Fruit fly (Drosophila melanogaster) whole organism, adult: ENCODE results near the gene CG32986.

Source experiments
- CG11617 ChIP-seq: fragments of 200-800 bp; sonication (Bioruptor generic); optimal IDR thresholded peaks from 2 replicates; lab custom pipeline; 2017; ENCODE audit warnings: mild to moderate bottlenecking, missing biosample characterization, missing genetic modification reagents, missing genetic modification characterization
- CG12768 ChIP-seq: fragments of 200-800 bp; sonication (Bioruptor generic); optimal IDR thresholded peaks from 2 replicates; lab custom pipeline; 2017; ENCODE audit warnings: missing biosample characterization, missing genetic modification characterization, mild to moderate bottlenecking, moderate library complexity, missing genetic modification reagents
- CG14711 ChIP-seq: fragments of 200-800 bp; sonication (Bioruptor generic); optimal IDR thresholded peaks from 2 replicates; lab custom pipeline; 2018; ENCODE audit warnings: missing biosample characterization, mild to moderate bottlenecking, missing genetic modification characterization, moderate library complexity
- CG1620 ChIP-seq: fragments of 200-800 bp; sonication (Bioruptor generic); optimal IDR thresholded peaks from 2 replicates; lab custom pipeline; 2016; ENCODE audit warnings: missing biosample characterization, missing genetic modification characterization
- CG33017 ChIP-seq: fragments of 200-800 bp; sonication (Bioruptor generic); optimal IDR thresholded peaks from 2 replicates; lab custom pipeline; 2018; ENCODE audit warnings: missing biosample characterization, mild to moderate bottlenecking, missing genetic modification characterization, moderate library complexity
- CG5204 ChIP-seq: fragments of 200-800 bp; sonication (Bioruptor generic); optimal IDR thresholded peaks from 2 replicates; lab custom pipeline; 2016; ENCODE audit warnings: missing biosample characterization, missing genetic modification characterization
- CG7045 ChIP-seq: fragments of 200-800 bp; sonication (Bioruptor generic); optimal IDR thresholded peaks from 2 replicates; lab custom pipeline; 2017; ENCODE audit warnings: missing biosample characterization, mild to moderate bottlenecking, missing genetic modification characterization
- CG7101 ChIP-seq: fragments of 200-800 bp; sonication (Bioruptor generic); optimal IDR thresholded peaks from 2 replicates; lab custom pipeline; 2018; ENCODE audit warnings: missing biosample characterization, mild to moderate bottlenecking, missing genetic modification characterization, moderate library complexity
- Clk ChIP-seq: fragments of 200-800 bp; sonication (Bioruptor generic); optimal IDR thresholded peaks from 2 replicates; lab custom pipeline; 2017; ENCODE audit warnings: missing biosample characterization, missing genetic modification characterization
- Crg-1 ChIP-seq: fragments of 200-800 bp; sonication (Bioruptor generic); optimal IDR thresholded peaks from 2 replicates; lab custom pipeline; 2016; ENCODE audit warnings: missing biosample characterization, missing genetic modification characterization
- Hr96 ChIP-seq: fragments of 200-800 bp; sonication (Bioruptor generic); optimal IDR thresholded peaks from 2 replicates; lab custom pipeline; 2016; ENCODE audit warnings: missing biosample characterization, missing genetic modification characterization
- Mnt ChIP-seq: fragments of 200-800 bp; sonication (Bioruptor generic); optimal IDR thresholded peaks from 2 replicates; lab custom pipeline; 2016; ENCODE audit warnings: missing biosample characterization, mild to moderate bottlenecking, missing genetic modification characterization
- bab1 ChIP-seq: fragments of 200-800 bp; sonication (Bioruptor generic); optimal IDR thresholded peaks from 3 replicates; lab custom pipeline; 2019; ENCODE audit warnings: missing biosample characterization, mild to moderate bottlenecking, missing genetic modification characterization, moderate library complexity
- cic ChIP-seq: fragments of 200-800 bp; sonication (Bioruptor generic); optimal IDR thresholded peaks from 2 replicates; lab custom pipeline; 2017; ENCODE audit warnings: missing biosample characterization, mild to moderate bottlenecking, missing genetic modification characterization, moderate library complexity
- cnc ChIP-seq, 2 experiments: fragments of >200 bp; optimal IDR thresholded peaks; 2 replicates each; lab custom pipeline; 2017
- kay ChIP-seq: fragments of 200-800 bp; sonication (Bioruptor generic); peaks from one replicate; lab custom pipeline; 2016; ENCODE audit warnings: missing biosample characterization, missing genetic modification characterization, borderline replicate concordance
- ovo ChIP-seq: fragments of 200-800 bp; sonication (Bioruptor generic); optimal IDR thresholded peaks from 2 replicates; lab custom pipeline; 2016; ENCODE audit warnings: missing biosample characterization, missing genetic modification characterization
- pad ChIP-seq: fragments of 200-800 bp; sonication (Bioruptor generic); optimal IDR thresholded peaks from 3 replicates; lab custom pipeline; 2017; ENCODE audit warnings: missing biosample characterization, missing genetic modification characterization, mild to moderate bottlenecking, moderate library complexity, missing genetic modification reagents
- tj ChIP-seq: fragments of 200-800 bp; sonication (Bioruptor generic); optimal IDR thresholded peaks from 3 replicates; lab custom pipeline; 2017; ENCODE audit warnings: missing biosample characterization, mild to moderate bottlenecking, missing genetic modification characterization, moderate library complexity
- toe ChIP-seq: fragments of 200-800 bp; sonication (Bioruptor generic); optimal IDR thresholded peaks from 2 replicates; lab custom pipeline; 2016; ENCODE audit warnings: missing biosample characterization, missing genetic modification characterization

Gene CG32986

DNA sequence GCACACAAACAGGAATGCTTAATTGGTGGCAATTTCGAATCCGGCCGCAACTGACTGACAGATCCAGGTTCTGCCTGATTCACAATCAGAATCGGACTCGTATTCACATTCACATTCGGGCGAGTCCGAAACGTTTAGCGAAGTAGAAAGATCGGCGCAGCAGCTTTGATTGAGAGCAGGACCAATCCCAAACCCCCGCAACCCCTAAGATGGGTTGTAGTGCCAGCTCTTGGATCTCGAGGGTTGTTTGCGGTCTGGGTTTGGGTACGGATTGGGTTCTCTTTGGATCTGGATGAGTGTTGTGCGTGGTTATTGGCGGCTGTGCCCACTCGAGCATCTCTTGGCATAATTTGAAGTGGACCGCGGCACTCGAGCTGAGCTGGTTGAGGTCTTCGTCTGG, 17.9 kb upstream of the CG32986 start:
- no peak for TF ChIP-seq CG7101
- no peak for TF ChIP-seq Mnt (GFP tag; lab: Kevin White, UChicago)
- TF ChIP-seq ovo (GFP tag; lab: Kevin White, UChicago) = no peak

DNA sequence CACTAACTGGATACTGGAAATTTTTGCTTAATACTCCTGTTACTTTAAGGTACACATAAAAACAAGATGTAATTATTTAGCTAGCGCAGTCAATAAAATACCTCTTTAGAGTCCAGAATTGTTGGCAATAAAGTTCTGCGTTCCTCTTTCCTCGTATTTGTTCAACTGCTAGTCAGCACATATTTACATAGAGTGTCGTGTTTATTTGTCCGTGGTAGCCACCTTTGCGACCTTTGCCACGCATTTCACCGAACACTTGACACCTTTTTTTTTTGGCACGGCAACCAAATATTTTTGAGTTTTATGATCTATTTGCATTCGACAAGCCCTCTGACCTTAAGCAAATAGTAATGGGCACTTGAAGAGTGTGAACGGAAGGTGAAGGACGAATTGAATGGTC, 16.6 kb upstream of the CG32986 start:
- TF ChIP-seq Clk (no peak), CG11617 (no peak), CG33017 (tag; lab: Kevin White, UChicago) (no peak), tj (no peak), ovo (GFP tag; lab: Kevin White, UChicago) (no peak), cic (no peak), toe (GFP tag; lab: Kevin White, UChicago) (no peak), CG5204 (GFP tag; lab: Kevin White, UChicago) (no peak)

DNA sequence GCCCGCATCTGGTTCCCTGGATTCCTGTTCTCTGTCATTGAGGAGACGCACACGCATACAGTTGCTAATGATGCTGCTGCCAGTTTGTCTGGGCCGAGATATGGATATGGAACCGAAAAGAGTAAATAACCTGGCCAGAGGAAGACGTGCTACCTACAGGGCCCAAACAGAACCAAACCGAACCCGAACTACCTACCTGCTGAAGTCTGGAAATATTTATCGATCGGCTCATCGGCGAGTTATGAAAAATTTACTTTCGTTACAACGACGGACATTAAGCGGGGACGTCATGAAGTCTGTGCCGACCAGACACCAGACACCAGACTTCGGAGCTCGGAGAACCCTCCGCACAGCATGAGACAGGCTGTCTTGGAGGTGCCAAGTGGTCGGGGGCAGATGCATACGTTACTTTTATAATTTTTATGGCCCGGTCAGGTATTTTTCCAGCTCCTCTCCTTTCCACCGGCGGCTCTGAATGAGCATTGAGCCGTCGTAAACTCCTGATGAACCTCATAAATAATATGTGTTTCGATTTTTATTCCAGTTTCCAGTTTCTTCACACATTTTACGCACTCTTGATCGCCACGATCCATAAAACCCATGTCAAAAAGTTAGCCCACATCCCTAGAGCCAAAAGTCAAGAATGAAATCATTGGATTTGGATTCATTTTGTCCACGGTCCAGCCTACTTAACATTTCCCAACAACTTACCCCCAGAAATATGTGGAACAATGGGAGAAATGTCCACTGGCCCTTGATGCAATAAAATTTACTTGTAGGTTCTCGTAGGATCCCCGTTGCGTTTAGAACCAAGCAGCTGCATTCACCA, 15.6 kb upstream of the CG32986 start:
- TF ChIP-seq CG7101 (no peak), CG11617 (no peak), ovo (GFP tag; lab: Kevin White, UChicago) (no peak), tj (no peak), bab1 (no peak), cic (no peak), cnc (optimal IDR thresholded peaks at IDR 0.05; lab: Kevin White, UChicago) (no peak), CG12768 (no peak), CG14711 (tag; lab: Kevin White, UChicago) (no peak), CG7045 (GFP tag; lab: Kevin White, UChicago) (no peak), Clk (no peak), CG1620 (no peak), kay (no peak), pad (GFP tag; lab: Kevin White, UChicago) (no peak), Crg-1 (GFP tag; lab: Kevin White, UChicago) (no peak), toe (GFP tag; lab: Kevin White, UChicago) (no peak), CG5204 (GFP tag; lab: Kevin White, UChicago) (no peak), Hr96 (GFP tag; lab: Kevin White, UChicago) (no peak)

DNA sequence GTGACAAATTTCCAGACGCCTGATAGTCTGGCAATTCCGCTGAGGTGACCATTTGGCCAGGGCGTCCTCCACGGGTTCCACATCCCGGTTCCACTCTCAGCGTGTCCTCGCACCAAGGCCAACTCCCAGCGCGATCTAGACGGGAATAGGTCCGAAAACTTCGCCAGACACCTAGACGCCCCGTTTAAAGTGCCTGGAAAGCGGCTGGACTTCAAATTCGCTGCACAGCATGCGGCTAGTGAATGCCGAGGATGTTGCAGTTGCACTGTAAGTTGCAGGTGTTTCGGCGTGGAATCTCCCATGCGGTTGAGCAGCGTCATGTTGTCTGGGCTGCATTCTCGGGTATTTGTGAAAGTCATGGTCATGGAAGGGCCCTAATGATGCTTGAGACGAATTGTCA, 13.4 kb upstream of the CG32986 start:
- TF ChIP-seq CG11617 = no peak
- no peak for TF ChIP-seq CG5204 (GFP tag; lab: Kevin White, UChicago)
- TF ChIP-seq CG1620 = no peak
- TF ChIP-seq CG14711 (tag; lab: Kevin White, UChicago) = no peak
- TF ChIP-seq toe (GFP tag; lab: Kevin White, UChicago) = no peak
- TF ChIP-seq CG7045 (GFP tag; lab: Kevin White, UChicago) = no peak
- no peak for TF ChIP-seq bab1
- TF ChIP-seq pad (GFP tag; lab: Kevin White, UChicago) = no peak
- TF ChIP-seq kay = no peak
- TF ChIP-seq CG12768 = no peak
- TF ChIP-seq Mnt (GFP tag; lab: Kevin White, UChicago) = no peak
- TF ChIP-seq cic = no peak
- TF ChIP-seq CG33017 (tag; lab: Kevin White, UChicago) = no peak
- no peak for TF ChIP-seq tj
- TF ChIP-seq ovo (GFP tag; lab: Kevin White, UChicago) = no peak
- TF ChIP-seq cnc (optimal IDR thresholded peaks at IDR 0.05; lab: Kevin White, UChicago) = no peak
- no peak for TF ChIP-seq CG7101
- TF ChIP-seq Clk = no peak
- no peak for TF ChIP-seq Crg-1 (GFP tag; lab: Kevin White, UChicago)
- no peak for TF ChIP-seq Hr96 (GFP tag; lab: Kevin White, UChicago)

DNA sequence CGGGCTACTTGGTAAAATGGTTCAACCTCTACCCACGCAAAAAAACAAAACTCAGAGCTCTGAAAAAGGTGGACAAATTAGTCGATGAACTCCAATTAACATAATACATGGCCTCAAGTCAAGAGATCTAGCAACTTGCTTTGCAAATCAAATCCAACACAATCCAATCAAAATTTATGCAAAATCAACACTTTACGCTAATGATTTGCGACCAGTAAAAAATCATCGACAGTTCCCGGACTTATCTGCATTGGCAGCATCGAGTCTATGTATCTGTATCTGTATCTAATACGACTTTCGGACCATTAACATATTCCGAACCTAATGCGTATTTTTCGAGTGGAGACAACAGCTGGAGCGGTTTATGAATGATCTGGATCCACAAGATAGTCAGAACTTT, 11.5 kb upstream of the CG32986 start:
- TF ChIP-seq Mnt (GFP tag; lab: Kevin White, UChicago) = no peak
- no peak for TF ChIP-seq bab1
- no peak for TF ChIP-seq CG7045 (GFP tag; lab: Kevin White, UChicago)
- TF ChIP-seq kay = no peak
- no peak for TF ChIP-seq Crg-1 (GFP tag; lab: Kevin White, UChicago)
- TF ChIP-seq tj = no peak
- TF ChIP-seq CG33017 (tag; lab: Kevin White, UChicago) = no peak
- no peak for TF ChIP-seq CG1620
- TF ChIP-seq cic = no peak
- no peak for TF ChIP-seq Clk
- no peak for TF ChIP-seq CG5204 (GFP tag; lab: Kevin White, UChicago)
- no peak for TF ChIP-seq toe (GFP tag; lab: Kevin White, UChicago)
- no peak for TF ChIP-seq CG12768
- TF ChIP-seq cnc (optimal IDR thresholded peaks at IDR 0.05; lab: Kevin White, UChicago) = no peak

DNA sequence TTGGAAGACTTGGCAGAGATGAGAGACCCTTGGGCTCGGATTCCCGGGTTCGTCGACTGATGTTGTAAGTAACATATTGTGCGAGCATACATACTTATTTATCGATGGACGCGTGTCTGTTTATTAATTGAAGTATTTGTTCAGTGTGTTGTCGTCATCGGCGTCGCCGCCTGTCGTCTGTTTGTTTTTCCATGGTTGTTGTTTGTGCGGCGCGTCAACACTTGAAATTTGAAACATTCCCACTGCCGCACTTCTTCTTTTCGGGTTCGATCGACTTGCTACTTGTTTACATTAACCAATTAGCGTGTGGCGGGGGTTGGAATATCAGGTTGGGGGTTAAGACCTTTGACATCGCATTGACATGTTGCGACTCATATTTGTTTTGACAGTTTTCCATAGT, 10.3 kb upstream of the CG32986 start:
- no peak for TF ChIP-seq kay
- no peak for TF ChIP-seq CG1620
- TF ChIP-seq bab1 = no peak
- no peak for TF ChIP-seq Hr96 (GFP tag; lab: Kevin White, UChicago)
- TF ChIP-seq CG11617 = no peak

DNA sequence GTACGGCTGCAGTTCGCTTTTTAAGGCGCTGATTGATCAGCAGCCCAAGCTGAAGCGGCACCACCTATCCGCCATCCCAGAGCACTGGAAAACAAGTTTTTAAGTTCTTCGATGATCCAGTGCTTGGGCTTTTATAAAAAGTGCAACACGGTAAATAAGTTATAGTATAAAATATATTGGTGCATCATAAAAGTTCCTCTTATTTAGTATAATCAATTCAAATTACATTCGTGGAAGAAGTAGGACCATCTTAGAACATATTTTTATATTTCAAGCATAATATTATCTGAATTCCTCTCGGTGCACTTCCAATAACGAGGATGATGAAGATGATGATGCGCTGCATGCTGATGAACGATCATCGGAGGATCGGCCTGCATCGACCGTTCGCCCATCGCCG, 7.1 kb upstream of the CG32986 start:
- TF ChIP-seq kay (no peak), cnc (optimal IDR thresholded peaks at IDR 0.05; lab: Kevin White, UChicago) (no peak), toe (GFP tag; lab: Kevin White, UChicago) (no peak), CG5204 (GFP tag; lab: Kevin White, UChicago) (no peak), Hr96 (GFP tag; lab: Kevin White, UChicago) (no peak), CG11617 (no peak), Clk (no peak), CG33017 (tag; lab: Kevin White, UChicago) (no peak), CG7045 (GFP tag; lab: Kevin White, UChicago) (no peak), CG14711 (tag; lab: Kevin White, UChicago) (no peak)
